Fruit fly (Drosophila melanogaster): ENCODE measurements around the gene CG1722.

DNA sequence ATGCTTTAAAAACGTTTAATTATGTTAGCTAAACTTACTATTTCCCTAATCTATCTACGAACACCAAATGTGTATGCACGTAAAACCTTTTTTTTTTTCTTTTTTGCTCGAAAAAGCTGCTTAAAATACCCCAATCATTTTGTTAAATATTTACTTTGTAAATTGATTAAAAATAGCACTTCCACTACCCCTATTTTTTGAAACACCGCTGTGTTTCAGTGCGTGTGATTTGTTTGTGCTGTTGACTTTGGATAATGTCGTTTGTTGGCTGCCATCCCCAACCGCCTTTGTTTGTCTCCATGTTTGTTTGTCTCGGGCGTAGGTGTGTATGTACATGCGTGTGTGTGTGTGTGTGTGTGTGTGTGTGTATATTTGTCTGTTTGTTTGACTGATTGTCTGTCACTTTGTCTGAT lies 9.1 kb downstream of the CG1722 start:
- TF ChIP-seq Nf-YC (tag; optimal IDR thresholded peaks at IDR 0.05) (no peak), Side (GFP tag; optimal IDR thresholded peaks at IDR 0.05) (no peak), CG3847 (GFP tag; IDR thresholded peaks at IDR 0.05) (no peak)

Data from whole organism, embryonic.